Worm (Caenorhabditis elegans) whole organism, L2 larva: ENCODE measurements around the gene R05H11.1.

Experiments used
- F13H6.1 ChIP-seq: sonication (generic microtip); optimal IDR thresholded peaks from 2 replicates; lab custom pipeline; 2016; ENCODE audit warnings: missing genetic modification characterization, missing compliant biosample characterization
- elt-1 ChIP-seq: fragments of 150-350 bp; optimal IDR thresholded peaks from 2 replicates; lab custom pipeline; 2014; ENCODE audit warnings: missing biosample characterization, missing genetic modification characterization
- nhr-11 ChIP-seq: fragments of 150-350 bp; optimal IDR thresholded peaks from 2 replicates; lab custom pipeline; 2014; ENCODE audit warnings: missing biosample characterization, missing genetic modification characterization
- nhr-25 ChIP-seq: fragments of 150-350 bp; sonication (generic microtip); optimal IDR thresholded peaks from 3 replicates; lab custom pipeline; 2014; ENCODE audit warnings: missing biosample characterization, missing genetic modification characterization
- sem-4 ChIP-seq: fragments of 150-350 bp; optimal IDR thresholded peaks from 2 replicates; lab custom pipeline; 2014; ENCODE audit warnings: missing biosample characterization, missing genetic modification reagents, missing genetic modification characterization
- sma-3 ChIP-seq: sonication (generic microtip); optimal IDR thresholded peaks from 2 replicates; lab custom pipeline; 2016; ENCODE audit warnings: missing genetic modification reagents, missing genetic modification characterization, missing compliant biosample characterization
- snpc-4 ChIP-seq: fragments of 150-350 bp; optimal IDR thresholded peaks from 2 replicates; lab custom pipeline; 2014; ENCODE audit warnings: missing biosample characterization, missing genetic modification characterization
- zag-1 ChIP-seq: fragments of 150-350 bp; optimal IDR thresholded peaks from 2 replicates; lab custom pipeline; 2014; ENCODE audit warnings: missing biosample characterization, missing genetic modification characterization

- TF ChIP-seq snpc-4, result no peak
- TF ChIP-seq elt-1 (tag; lab: Kevin White, UChicago), result no peak
- TF ChIP-seq nhr-25, result no peak
- TF ChIP-seq nhr-11 (tag; lab: Kevin White, UChicago), result no peak
- TF ChIP-seq zag-1 (tag; lab: Kevin White, UChicago), result no peak
- no peak for TF ChIP-seq sma-3
- no peak for TF ChIP-seq F13H6.1
- no peak for TF ChIP-seq sem-4 (tag; lab: Kevin White, UChicago)
Observed at ce11 chrIII:6795326-6795725, at the start of gene R05H11.1.
